Worm (Caenorhabditis elegans) whole organism, L3 larva: ENCODE measurements around the gene cht-4.

Experiments used
- R02D3.7 ChIP-seq: fragments of 150-350 bp; optimal IDR thresholded peaks from 2 replicates; lab custom pipeline; 2014; ENCODE audit warnings: missing biosample characterization, missing genetic modification characterization
- ceh-82 ChIP-seq: fragments of 150-350 bp; optimal IDR thresholded peaks from 2 replicates; lab custom pipeline; 2014; ENCODE audit warnings: missing biosample characterization, missing genetic modification characterization
- daf-12 ChIP-seq: fragments of 150-350 bp; optimal IDR thresholded peaks from 2 replicates; lab custom pipeline; 2014; ENCODE audit warnings: missing biosample characterization, missing genetic modification reagents, missing genetic modification characterization
- elt-2 ChIP-seq: sonication (generic microtip); optimal IDR thresholded peaks from 2 replicates; lab custom pipeline; 2016; ENCODE audit warnings: missing genetic modification reagents, mild to moderate bottlenecking, missing genetic modification characterization, missing compliant biosample characterization
- jun-1 ChIP-seq: fragments of 150-350 bp; optimal IDR thresholded peaks from 2 replicates; lab custom pipeline; 2014; ENCODE audit warnings: missing biosample characterization, missing genetic modification reagents, missing genetic modification characterization
- nfya-1 ChIP-seq: sonication (generic microtip); optimal IDR thresholded peaks from 2 replicates; lab custom pipeline; 2017; ENCODE audit warnings: missing genetic modification characterization, mild to moderate bottlenecking, missing compliant biosample characterization, antibody characterized with exemption, moderate library complexity; ENCODE audit not compliant: insufficient read depth
- nhr-237 ChIP-seq: fragments of 150-350 bp; optimal IDR thresholded peaks from 2 replicates; lab custom pipeline; 2014; ENCODE audit warnings: missing biosample characterization, missing genetic modification characterization
- pha-4 ChIP-seq: fragments of 150-350 bp; optimal IDR thresholded peaks from 2 replicates; lab custom pipeline; 2014; ENCODE audit warnings: missing biosample characterization, missing genetic modification reagents, missing genetic modification characterization
- pqm-1 ChIP-seq: fragments of 150-350 bp; optimal IDR thresholded peaks from 2 replicates; lab custom pipeline; 2017; ENCODE audit warnings: missing biosample characterization, missing genetic modification characterization, inconsistent platforms
- skn-1 ChIP-seq: fragments of 150-350 bp; optimal IDR thresholded peaks from 2 replicates; lab custom pipeline; 2014; ENCODE audit warnings: missing biosample characterization, missing genetic modification characterization
- snpc-4 ChIP-seq: fragments of 150-350 bp; optimal IDR thresholded peaks from 2 replicates; lab custom pipeline; 2014; ENCODE audit warnings: missing biosample characterization, missing genetic modification characterization
- unc-62 ChIP-seq: fragments of 150-350 bp; sonication (generic microtip); optimal IDR thresholded peaks from 4 replicates; lab custom pipeline; 2014; ENCODE audit warnings: missing biosample characterization, missing genetic modification reagents, missing genetic modification characterization
- zag-1 ChIP-seq: fragments of 150-350 bp; optimal IDR thresholded peaks from 2 replicates; lab custom pipeline; 2014; ENCODE audit warnings: missing biosample characterization, missing genetic modification characterization
- ztf-4 ChIP-seq: fragments of 150-350 bp; optimal IDR thresholded peaks from 2 replicates; lab custom pipeline; 2014; ENCODE audit warnings: missing biosample characterization, missing genetic modification characterization

DNA sequence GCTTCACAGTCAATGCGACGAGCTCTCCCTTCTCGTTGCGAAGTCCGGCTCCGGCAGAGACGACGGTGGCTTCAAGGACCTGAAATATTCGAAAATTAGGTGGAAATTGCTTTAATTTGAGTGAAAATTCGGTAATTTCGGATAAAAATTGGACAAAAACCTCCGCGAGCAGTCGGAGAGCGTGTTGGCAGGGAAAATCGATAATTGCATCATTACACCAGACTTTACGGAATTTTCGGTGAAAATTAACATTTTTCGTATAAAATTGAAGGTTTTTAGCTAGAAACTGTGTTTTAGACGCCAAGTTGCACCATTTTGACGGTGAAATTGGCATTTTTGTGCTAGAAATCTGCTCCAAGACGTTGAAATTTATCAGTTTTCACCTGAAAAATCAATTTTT lies 39.0 kb downstream of the cht-4 start:
- TF ChIP-seq skn-1 (tag; lab: Kevin White, UChicago) (no peak), unc-62 (GFP tag; lab: Kevin White, UChicago) (no peak), zag-1 (no peak), nhr-237 (tag; lab: Kevin White, UChicago) (no peak), pha-4 (tag; lab: Kevin White, UChicago) (no peak), daf-12 (no peak), ztf-4 (tag; lab: Kevin White, UChicago) (no peak), snpc-4 (no peak), ceh-82 (tag; lab: Kevin White, UChicago) (no peak), R02D3.7 (tag; lab: Kevin White, UChicago) (no peak), nfya-1 (tag; lab: Kevin White, UChicago) (no peak), pqm-1 (tag; lab: Kevin White, UChicago) (no peak), elt-2 (no peak), jun-1 (no peak)
